Worm (Caenorhabditis elegans): ENCODE results near the gene C06E1.7.

ce11 chrIII:8589195-8589594 is 4.3 kb downstream of the C06E1.7 start, which contains the start of gene fip-3:
- TF ChIP-seq ceh-36 (tag; optimal IDR thresholded peaks at IDR 0.05) (no peak), tbx-11 (GFP tag; IDR thresholded peaks at IDR 0.05) (no peak), ceh-13 (GFP tag; optimal IDR thresholded peaks at IDR 0.05) (no peak), ama-1 (optimal IDR thresholded peaks at IDR 0.05) (no peak), ets-7 (tag; optimal IDR thresholded peaks at IDR 0.05) (no peak), tbx-37 (GFP tag; conservative IDR thresholded peaks at IDR 0.05) (no peak), flt-1 (GFP tag; IDR thresholded peaks at IDR 0.05) (no peak), hmbx-1 (tag; optimal IDR thresholded peaks at IDR 0.05) (no peak)

All from whole organism, early embryonic.